Fruit fly (Drosophila melanogaster) whole organism, embryonic: ENCODE results near the gene Blos4.
A peak's percentile ranks its signal among the peaks of the same experiment; 100 is the strongest.

Experiments
- Adf1 ChIP-seq: fragments of 200-800 bp; sonication (Bioruptor generic); IDR thresholded peaks from 2 replicates; pipeline ENCODE4 v1.3.6; 2022; ENCODE audit warnings: missing biosample characterization, missing genetic modification characterization
- Bdp1 ChIP-seq: fragments of 200-800 bp; sonication (Bioruptor generic); optimal IDR thresholded peaks from 3 replicates; lab custom pipeline; 2016; ENCODE audit warnings: missing biosample characterization, missing genetic modification characterization
- Bteb2 ChIP-seq: fragments of 200-800 bp; sonication (Bioruptor generic); optimal IDR thresholded peaks from 2 replicates; lab custom pipeline; 2016; ENCODE audit warnings: missing biosample characterization, missing genetic modification characterization
- CG10462 ChIP-seq: fragments of 200-800 bp; sonication (Bioruptor generic); optimal IDR thresholded peaks from 2 replicates; lab custom pipeline; 2016; ENCODE audit warnings: missing biosample characterization, missing genetic modification characterization
- CG10565 ChIP-seq: fragments of 200-800 bp; sonication (Bioruptor generic); optimal IDR thresholded peaks from 3 replicates; lab custom pipeline; 2016; ENCODE audit warnings: missing biosample characterization, mild to moderate bottlenecking, missing genetic modification characterization
- CG1233 ChIP-seq: fragments of 200-800 bp; sonication (Bioruptor generic); optimal IDR thresholded peaks from 4 replicates; lab custom pipeline; 2018; ENCODE audit warnings: missing biosample characterization, mild to moderate bottlenecking, missing genetic modification characterization
- CG12942 ChIP-seq: fragments of 200-800 bp; sonication (Bioruptor generic); optimal IDR thresholded peaks from 3 replicates; lab custom pipeline; 2016; ENCODE audit warnings: missing biosample characterization, missing genetic modification characterization
- CG16779 ChIP-seq: fragments of 200-800 bp; sonication (Bioruptor generic); IDR thresholded peaks from 2 replicates; pipeline ENCODE4 v1.3.6; 2022; ENCODE audit warnings: missing biosample characterization, missing genetic modification characterization
- CG17568 ChIP-seq: fragments of 200-800 bp; sonication (Bioruptor generic); optimal IDR thresholded peaks from 2 replicates; lab custom pipeline; 2018; ENCODE audit warnings: missing biosample characterization, mild to moderate bottlenecking, missing genetic modification characterization, moderate library complexity
- CG18262 ChIP-seq: fragments of 200-800 bp; optimal IDR thresholded peaks from 3 replicates; lab custom pipeline; 2019; ENCODE audit warnings: missing biosample characterization, mild to moderate bottlenecking, missing genetic modification characterization, moderate library complexity
- CG18764 ChIP-seq: fragments of 200-800 bp; sonication (Bioruptor generic); optimal IDR thresholded peaks from 3 replicates; lab custom pipeline; 2016; ENCODE audit warnings: missing biosample characterization, missing genetic modification characterization
- CG3995 ChIP-seq: fragments of 200-800 bp; sonication (Bioruptor generic); optimal IDR thresholded peaks from 3 replicates; lab custom pipeline; 2016; ENCODE audit warnings: missing biosample characterization, missing genetic modification characterization
- CG43689 ChIP-seq: fragments of 200-800 bp; sonication (Bioruptor generic); IDR thresholded peaks from 2 replicates; pipeline ENCODE4 v1.3.6; 2022; ENCODE audit warnings: missing biosample characterization, missing genetic modification characterization
- CG4424 ChIP-seq: fragments of 200-800 bp; sonication (Bioruptor generic); optimal IDR thresholded peaks from 3 replicates; lab custom pipeline; 2016; ENCODE audit warnings: missing biosample characterization, missing genetic modification characterization
- CG6689 ChIP-seq: fragments of 200-800 bp; sonication (Bioruptor generic); IDR thresholded peaks from 2 replicates; pipeline ENCODE4 v1.3.6; 2022; ENCODE audit warnings: missing biosample characterization, missing genetic modification characterization
- CG6765 ChIP-seq: fragments of 200-800 bp; sonication (Bioruptor generic); optimal IDR thresholded peaks from 3 replicates; lab custom pipeline; 2017; ENCODE audit warnings: missing biosample characterization, mild to moderate bottlenecking, missing genetic modification characterization
- CG7271 ChIP-seq: fragments of 200-800 bp; sonication (Bioruptor generic); optimal IDR thresholded peaks from 2 replicates; lab custom pipeline; 2018; ENCODE audit warnings: missing biosample characterization, mild to moderate bottlenecking, missing genetic modification characterization, moderate library complexity
- CG8281 ChIP-seq: fragments of 200-800 bp; sonication (Bioruptor generic); optimal IDR thresholded peaks from 2 replicates; lab custom pipeline; 2018; ENCODE audit warnings: missing biosample characterization, mild to moderate bottlenecking, missing genetic modification characterization, moderate library complexity
- CkIIα-i1 ChIP-seq: fragments of 200-800 bp; sonication (Bioruptor generic); IDR thresholded peaks from 2 replicates; pipeline ENCODE4 v1.3.6; 2022; ENCODE audit warnings: missing biosample characterization, missing genetic modification characterization
- Dbx ChIP-seq: fragments of 200-800 bp; sonication (Bioruptor generic); IDR thresholded peaks from 3 replicates; pipeline ENCODE4 v1.3.6; 2022; ENCODE audit warnings: missing biosample characterization, missing genetic modification characterization
- Dek ChIP-seq: fragments of 200-800 bp; sonication (Bioruptor generic); optimal IDR thresholded peaks from 3 replicates; lab custom pipeline; 2019; ENCODE audit warnings: missing biosample characterization, mild to moderate bottlenecking, missing genetic modification characterization, moderate library complexity
- Dp ChIP-seq: fragments of 200-800 bp; sonication (Bioruptor generic); optimal IDR thresholded peaks from 2 replicates; lab custom pipeline; 2018; ENCODE audit warnings: missing biosample characterization, mild to moderate bottlenecking, missing genetic modification characterization, moderate library complexity
- GATAe ChIP-seq: fragments of 200-800 bp; sonication (Bioruptor generic); conservative IDR thresholded peaks from 2 replicates; pipeline ENCODE4 v1.3.6; 2022; ENCODE audit warnings: missing biosample characterization, missing genetic modification characterization
- HLHmδ ChIP-seq: fragments of 200-800 bp; sonication (Bioruptor generic); optimal IDR thresholded peaks from 2 replicates; lab custom pipeline; 2018; ENCODE audit warnings: missing biosample characterization, mild to moderate bottlenecking, missing genetic modification characterization, moderate library complexity
- Hmr ChIP-seq: fragments of 200-800 bp; sonication (Bioruptor generic); optimal IDR thresholded peaks from 3 replicates; lab custom pipeline; 2017; ENCODE audit warnings: mild to moderate bottlenecking, missing biosample characterization, missing genetic modification reagents, missing genetic modification characterization
- Hsf ChIP-seq: fragments of 200-800 bp; sonication (Bioruptor generic); optimal IDR thresholded peaks from 3 replicates; lab custom pipeline; 2016; ENCODE audit warnings: missing biosample characterization, missing genetic modification characterization
- Kr ChIP-seq: fragments of 200-800 bp; sonication (Bioruptor generic); optimal IDR thresholded peaks from 2 replicates; lab custom pipeline; 2017; ENCODE audit warnings: missing biosample characterization, mild to moderate bottlenecking, missing genetic modification characterization
- Lpt ChIP-seq: fragments of >200 bp; optimal IDR thresholded peaks from 2 replicates; lab custom pipeline; 2018; ENCODE audit warnings: missing biosample characterization, missing genetic modification characterization
- Mrtf ChIP-seq: fragments of 200-800 bp; sonication (Bioruptor generic); IDR thresholded peaks from 3 replicates; pipeline ENCODE4 v1.3.6; 2022; ENCODE audit warnings: missing biosample characterization, missing genetic modification characterization
- NC2α ChIP-seq: fragments of 200-800 bp; sonication (Bioruptor generic); optimal IDR thresholded peaks from 2 replicates; lab custom pipeline; 2016; ENCODE audit warnings: missing biosample characterization, missing genetic modification characterization
- Neu2 ChIP-seq: fragments of 200-800 bp; sonication (Bioruptor generic); optimal IDR thresholded peaks from 3 replicates; lab custom pipeline; 2016; ENCODE audit warnings: missing biosample characterization, missing genetic modification characterization, borderline replicate concordance
- PHDP ChIP-seq: fragments of 200-800 bp; sonication (Bioruptor generic); optimal IDR thresholded peaks from 3 replicates; lab custom pipeline; 2018; ENCODE audit warnings: missing biosample characterization, mild to moderate bottlenecking, missing genetic modification characterization, moderate library complexity
- Ravus ChIP-seq: fragments of 200-800 bp; sonication (Bioruptor generic); IDR thresholded peaks from 2 replicates; pipeline ENCODE4 v1.3.6; 2022; ENCODE audit warnings: missing biosample characterization, missing genetic modification characterization
- Rfx ChIP-seq: fragments of 200-800 bp; sonication (Bioruptor generic); IDR thresholded peaks from 2 replicates; pipeline ENCODE4 v1.3.6; 2022; ENCODE audit warnings: missing biosample characterization, missing genetic modification characterization
- Vsx1 ChIP-seq: fragments of 200-800 bp; sonication (Bioruptor generic); optimal IDR thresholded peaks from 2 replicates; lab custom pipeline; 2017; ENCODE audit warnings: missing biosample characterization, mild to moderate bottlenecking, missing genetic modification characterization, missing genetic modification reagents
- ab ChIP-seq: fragments of 200-800 bp; sonication (Bioruptor generic); optimal IDR thresholded peaks from 2 replicates; lab custom pipeline; 2016; ENCODE audit warnings: missing biosample characterization, missing genetic modification characterization
- btn ChIP-seq: fragments of 200-800 bp; sonication (Bioruptor generic); optimal IDR thresholded peaks from 2 replicates; lab custom pipeline; 2016; ENCODE audit warnings: missing biosample characterization, missing genetic modification characterization
- fu2 ChIP-seq: fragments of 200-800 bp; sonication (Bioruptor generic); optimal IDR thresholded peaks from 2 replicates; lab custom pipeline; 2016; ENCODE audit warnings: missing biosample characterization, missing genetic modification characterization
- ham ChIP-seq: fragments of 200-800 bp; sonication (Bioruptor generic); IDR thresholded peaks from 2 replicates; pipeline ENCODE4 v1.3.6; 2022; ENCODE audit warnings: missing biosample characterization, missing genetic modification characterization
- hb ChIP-seq: fragments of 200-800 bp; sonication (Bioruptor generic); IDR thresholded peaks from 3 replicates; pipeline ENCODE4 v1.3.6; 2022; ENCODE audit warnings: missing biosample characterization, missing genetic modification characterization; ENCODE audit not compliant: partially characterized antibody
- hbn ChIP-seq: fragments of 200-800 bp; sonication (Bioruptor generic); IDR thresholded peaks from 2 replicates; pipeline ENCODE4 v1.3.6; 2022; ENCODE audit warnings: missing biosample characterization, missing genetic modification characterization; ENCODE audit not compliant: partially characterized antibody
- kah ChIP-seq: fragments of 200-800 bp; sonication (Bioruptor generic); optimal IDR thresholded peaks from 2 replicates; lab custom pipeline; 2018; ENCODE audit warnings: missing biosample characterization, mild to moderate bottlenecking, missing genetic modification characterization
- nom ChIP-seq: fragments of 200-800 bp; sonication (Bioruptor generic); optimal IDR thresholded peaks from 2 replicates; lab custom pipeline; 2017; ENCODE audit warnings: missing biosample characterization, missing genetic modification characterization, mild to moderate bottlenecking, moderate library complexity, missing genetic modification reagents
- peb ChIP-seq: fragments of 200-800 bp; sonication (Bioruptor generic); IDR thresholded peaks from 2 replicates; pipeline ENCODE4 v1.3.6; 2022; ENCODE audit warnings: missing biosample characterization, missing genetic modification characterization
- pita ChIP-seq: fragments of 200-800 bp; sonication (Bioruptor generic); optimal IDR thresholded peaks from 2 replicates; lab custom pipeline; 2017; ENCODE audit warnings: missing biosample characterization, mild to moderate bottlenecking, missing genetic modification characterization
- row ChIP-seq: fragments of 200-800 bp; sonication (Bioruptor generic); IDR thresholded peaks from 3 replicates; pipeline ENCODE4 v1.3.6; 2022; ENCODE audit warnings: missing biosample characterization, missing genetic modification characterization
- slp2 ChIP-seq: fragments of 200-800 bp; sonication (Bioruptor generic); optimal IDR thresholded peaks from 2 replicates; lab custom pipeline; 2016; ENCODE audit warnings: missing biosample characterization, missing genetic modification characterization
- tx ChIP-seq: fragments of 200-800 bp; sonication (Bioruptor generic); optimal IDR thresholded peaks from 2 replicates; lab custom pipeline; 2016; ENCODE audit warnings: missing biosample characterization, missing genetic modification characterization
- usp ChIP-seq: fragments of >200 bp; optimal IDR thresholded peaks from 2 replicates; lab custom pipeline; 2017; ENCODE audit warnings: missing biosample characterization, missing genetic modification characterization

Gene Blos4

dm6 chr3L:10837869-10838783, 40.8 kb upstream of the Blos4 start (continued):
- TF ChIP-seq peb (GFP tag; lab: Robert Waterston, UW) (0 out of 2 replicates have a peak, but pooled peaks have one; percentile 36), CG18764 (GFP tag; lab: Kevin White, UChicago) (peak; percentile 45), CG4424 (peak; percentile 67), CkIIα-i1 (no peak), hb (GFP tag; lab: Robert Waterston, UW) (no peak), Dp (GFP tag; lab: Kevin White, UChicago) (no peak), CG43689 (peak; percentile 34; the same call in 1 of the 2 replicates), CG1233 (GFP tag; lab: Kevin White, UChicago) (peak; percentile 48), CG17568 (GFP tag; lab: Kevin White, UChicago) (peak; percentile 20), CG8281 (tag; lab: Kevin White, UChicago) (no peak), nom (GFP tag; lab: Kevin White, UChicago) (peak; percentile 7), CG10462 (GFP tag; lab: Kevin White, UChicago) (no peak), Lpt (GFP tag; lab: Kevin White, UChicago) (no peak), Rfx (peak; percentile 69), CG10565 (peak; percentile 8), row (peak; percentile 78), Neu2 (GFP tag; lab: Kevin White, UChicago) (no peak), Bteb2 (peak; percentile 48), Mrtf (GFP tag; lab: Robert Waterston, UW) (peak; percentile 70; the same call in 2 of the 3 replicates), kah (GFP tag; lab: Kevin White, UChicago) (no peak), Ravus (GFP tag; lab: Robert Waterston, UW) (no peak; the same call in 1 of the 2 replicates), CG7271 (tag; lab: Kevin White, UChicago) (no peak), Hsf (peak; percentile 61), hbn (GFP tag; lab: Robert Waterston, UW) (no peak), Adf1 (no peak; the same call in 1 of the 2 replicates), slp2 (no peak), ab (GFP tag; lab: Kevin White, UChicago) (no peak), tx (GFP tag; lab: Kevin White, UChicago) (peak; percentile 27), CG6689 (GFP tag; lab: Robert Waterston, UW) (peak; percentile 68), fu2 (GFP tag; lab: Kevin White, UChicago) (peak; percentile 30), CG3995 (GFP tag; lab: Kevin White, UChicago) (no peak), GATAe (GFP tag; lab: Robert Waterston, UW) (no peak), ham (no peak), CG18262 (peak; percentile 56), pita (GFP tag; lab: Kevin White, UChicago) (no peak), PHDP (tag; lab: Kevin White, UChicago) (peak; percentile 68), Dek (tag; lab: Kevin White, UChicago) (peak; percentile 37), Vsx1 (no peak), CG6765 (no peak), btn (GFP tag; lab: Kevin White, UChicago) (no peak), Hmr (GFP tag; lab: Kevin White, UChicago) (peak; percentile 67), Bdp1 (GFP tag; lab: Kevin White, UChicago) (no peak), Kr (GFP tag; lab: Kevin White, UChicago) (no peak), Dbx (GFP tag; lab: Robert Waterston, UW) (peak; percentile 65), usp (GFP tag; lab: Kevin White, UChicago) (no peak), CG12942 (GFP tag; lab: Kevin White, UChicago) (peak; percentile 46), NC2α (GFP tag; lab: Kevin White, UChicago) (no peak), CG16779 (GFP tag; lab: Robert Waterston, UW) (peak; percentile 54; the same call in 1 of the 2 replicates), HLHmδ (GFP tag; lab: Kevin White, UChicago) (no peak)
